Worm (Caenorhabditis elegans) whole organism, L4 larva: ENCODE measurements around the gene ZK856.14.

Source experiments
- F10B5.3 ChIP-seq: sonication (generic microtip); optimal IDR thresholded peaks from 2 replicates; lab custom pipeline; 2016; ENCODE audit warnings: mild to moderate bottlenecking, missing genetic modification characterization, missing compliant biosample characterization
- F26F4.8 ChIP-seq: fragments of 200-800 bp; sonication (Bioruptor generic); conservative IDR thresholded peaks from 2 replicates; pipeline ENCODE4 v1.3.6; 2022; ENCODE audit warnings: missing genetic modification characterization, missing compliant biosample characterization
- F37D6.2 ChIP-seq: sonication (generic microtip); optimal IDR thresholded peaks from 2 replicates; lab custom pipeline; 2016; ENCODE audit warnings: mild to moderate bottlenecking, missing genetic modification characterization, missing compliant biosample characterization
- F49E8.2 ChIP-seq: sonication (generic microtip); optimal IDR thresholded peaks from 2 replicates; lab custom pipeline; 2016; ENCODE audit warnings: missing compliant biosample characterization, mild to moderate bottlenecking, missing genetic modification characterization, borderline replicate concordance
- R02D3.7 ChIP-seq: fragments of 150-350 bp; sonication (generic microtip); optimal IDR thresholded peaks from 3 replicates; lab custom pipeline; 2014; ENCODE audit warnings: missing biosample characterization, missing genetic modification characterization
- T20F7.1 ChIP-seq: fragments of 200-800 bp; sonication (Bioruptor generic); optimal IDR thresholded peaks from 2 replicates; lab custom pipeline; 2018; ENCODE audit warnings: mild to moderate bottlenecking, missing genetic modification characterization, missing compliant biosample characterization
- T26A8.4 ChIP-seq: fragments of 200-800 bp; sonication (Bioruptor generic); IDR thresholded peaks from 2 replicates; pipeline ENCODE4 v1.3.6; 2022; ENCODE audit warnings: missing genetic modification characterization, missing compliant biosample characterization
- ZK546.5 ChIP-seq, 2 experiments: sonication (generic microtip); optimal IDR thresholded peaks; 2 replicates each; lab custom pipeline; 2017; ENCODE audit warnings: missing biosample characterization in 2 of 2, missing genetic modification characterization in 2 of 2
- ceh-44 ChIP-seq: fragments of 200-800 bp; sonication (Bioruptor generic); IDR thresholded peaks from 2 replicates; pipeline ENCODE4 v1.3.6; 2022; ENCODE audit warnings: missing genetic modification reagents, missing genetic modification characterization, missing compliant biosample characterization
- dmd-9 ChIP-seq: fragments of 200-800 bp; sonication (Bioruptor generic); IDR thresholded peaks from 2 replicates; pipeline ENCODE4 v1.3.6; 2022; ENCODE audit warnings: missing genetic modification reagents, missing genetic modification characterization, missing compliant biosample characterization
- duxl-1 ChIP-seq: sonication (generic microtip); optimal IDR thresholded peaks from 2 replicates; lab custom pipeline; 2016; ENCODE audit warnings: mild to moderate bottlenecking, missing genetic modification characterization, moderate library complexity, missing compliant biosample characterization; ENCODE audit not compliant: poor library complexity
- egl-43 ChIP-seq: fragments of 200-800 bp; sonication (Bioruptor generic); IDR thresholded peaks from 2 replicates; pipeline ENCODE4 v1.3.6; 2022; ENCODE audit warnings: missing genetic modification reagents, missing genetic modification characterization, missing compliant biosample characterization
- fos-1 ChIP-seq: fragments of 150-350 bp; optimal IDR thresholded peaks from 2 replicates; lab custom pipeline; 2014; ENCODE audit warnings: missing biosample characterization, missing genetic modification characterization
- gei-8 ChIP-seq: fragments of 200-800 bp; sonication (Bioruptor generic); optimal IDR thresholded peaks from 2 replicates; lab custom pipeline; 2018; ENCODE audit warnings: mild to moderate bottlenecking, missing genetic modification characterization, missing compliant biosample characterization
- hif-1 ChIP-seq, 2 experiments: sonication (generic microtip); optimal IDR thresholded peaks; 2 replicates each; lab custom pipeline; 2016 to 2017; ENCODE audit warnings: missing compliant biosample characterization in 2 of 2, missing genetic modification characterization in 2 of 2, missing genetic modification reagents in 2 of 2, missing genotype in 2 of 2, mild to moderate bottlenecking in 1 of 2
- hlh-30 ChIP-seq: sonication (generic microtip); optimal IDR thresholded peaks from 2 replicates; lab custom pipeline; 2017; ENCODE audit warnings: antibody characterized with exemption, mild to moderate bottlenecking, missing genetic modification characterization, missing compliant biosample characterization; ENCODE audit not compliant: insufficient read depth
- hmg-1.1 ChIP-seq: fragments of 200-800 bp; sonication (Bioruptor generic); IDR thresholded peaks from 2 replicates; pipeline ENCODE4 v1.3.6; 2022; ENCODE audit warnings: missing genetic modification reagents, missing genetic modification characterization, missing compliant biosample characterization
- lin-1 ChIP-seq: fragments of 200-800 bp; sonication (Bioruptor generic); IDR thresholded peaks from 2 replicates; pipeline ENCODE4 v1.3.6; 2022; ENCODE audit warnings: missing genetic modification reagents, missing genetic modification characterization, missing compliant biosample characterization
- lin-15B ChIP-seq: fragments of 150-350 bp; sonication (generic microtip); optimal IDR thresholded peaks from 3 replicates; lab custom pipeline; 2014; ENCODE audit warnings: missing biosample characterization, missing genetic modification characterization
- lin-38 ChIP-seq: fragments of 200-800 bp; sonication (Bioruptor generic); IDR thresholded peaks from 2 replicates; pipeline ENCODE4 v1.3.6; 2022; ENCODE audit warnings: missing genetic modification reagents, missing genetic modification characterization, missing compliant biosample characterization
- lir-3 ChIP-seq: sonication (generic microtip); optimal IDR thresholded peaks from 2 replicates; lab custom pipeline; 2016; ENCODE audit warnings: mild to moderate bottlenecking, missing genetic modification characterization, missing compliant biosample characterization
- lsy-2 ChIP-seq, 2 experiments: fragments of 150-350 bp in 1 of 2; sonication (generic microtip) in 1 of 2; optimal IDR thresholded peaks; 2 replicates each; lab custom pipeline; 2014 to 2017; ENCODE audit warnings: missing biosample characterization in 2 of 2, missing genetic modification characterization in 2 of 2
- mep-1 ChIP-seq: fragments of 150-350 bp; sonication (generic microtip); optimal IDR thresholded peaks from 3 replicates; lab custom pipeline; 2014; ENCODE audit warnings: missing biosample characterization, missing genetic modification characterization
- mxl-3 ChIP-seq: fragments of 200-800 bp; sonication (Bioruptor generic); optimal IDR thresholded peaks from 2 replicates; lab custom pipeline; 2018; ENCODE audit warnings: mild to moderate bottlenecking, missing genetic modification characterization, missing compliant biosample characterization
- nhr-102 ChIP-seq: sonication (generic microtip); optimal IDR thresholded peaks from 2 replicates; lab custom pipeline; 2016; ENCODE audit warnings: mild to moderate bottlenecking, missing genetic modification characterization, moderate library complexity, missing compliant biosample characterization
- nhr-11 ChIP-seq: fragments of 150-350 bp; optimal IDR thresholded peaks from 2 replicates; lab custom pipeline; 2014; ENCODE audit warnings: missing biosample characterization, missing genetic modification characterization
- nhr-111 ChIP-seq: fragments of 200-800 bp; sonication (Bioruptor generic); optimal IDR thresholded peaks from 2 replicates; lab custom pipeline; 2018; ENCODE audit warnings: mild to moderate bottlenecking, missing genetic modification characterization, missing compliant biosample characterization
- nhr-28 ChIP-seq: fragments of 150-350 bp; optimal IDR thresholded peaks from 2 replicates; lab custom pipeline; 2014; ENCODE audit warnings: missing biosample characterization, missing genetic modification characterization
- nhr-41 ChIP-seq: fragments of 200-800 bp; sonication (Bioruptor generic); IDR thresholded peaks from 2 replicates; pipeline ENCODE4 v1.3.6; 2022; ENCODE audit warnings: missing genetic modification reagents, missing genetic modification characterization, missing compliant biosample characterization
- nhr-42 ChIP-seq: fragments of 200-800 bp; sonication (Bioruptor generic); IDR thresholded peaks from 2 replicates; pipeline ENCODE4 v1.3.6; 2022; ENCODE audit warnings: missing genetic modification characterization, missing compliant biosample characterization
- nhr-48 ChIP-seq: sonication (generic microtip); optimal IDR thresholded peaks from 2 replicates; lab custom pipeline; 2016; ENCODE audit warnings: mild to moderate bottlenecking, missing genetic modification characterization, missing compliant biosample characterization
- nhr-6 ChIP-seq: fragments of 150-350 bp; optimal IDR thresholded peaks from 2 replicates; lab custom pipeline; 2014; ENCODE audit warnings: missing biosample characterization, missing genetic modification characterization
- rbr-2 ChIP-seq: sonication (generic microtip); optimal IDR thresholded peaks from 2 replicates; lab custom pipeline; 2016; ENCODE audit warnings: missing genotype, missing genetic modification characterization, missing compliant biosample characterization
- saeg-2 ChIP-seq: fragments of 200-800 bp; sonication (Bioruptor generic); IDR thresholded peaks from 2 replicates; pipeline ENCODE4 v1.3.6; 2022; ENCODE audit warnings: missing genetic modification reagents, missing genetic modification characterization, missing compliant biosample characterization
- skn-1 ChIP-seq: fragments of 150-350 bp; optimal IDR thresholded peaks from 2 replicates; lab custom pipeline; 2014; ENCODE audit warnings: missing biosample characterization, missing genetic modification characterization
- snpc-1.2 ChIP-seq: fragments of 200-800 bp; sonication (Bioruptor generic); IDR thresholded peaks from 2 replicates; pipeline ENCODE4 v1.3.6; 2022; ENCODE audit warnings: missing genetic modification reagents, missing genetic modification characterization, missing compliant biosample characterization
- spr-3 ChIP-seq: fragments of 200-800 bp; sonication (Bioruptor generic); optimal IDR thresholded peaks from 2 replicates; lab custom pipeline; 2018; ENCODE audit warnings: mild to moderate bottlenecking, missing genetic modification characterization, missing compliant biosample characterization
- tag-97 ChIP-seq: fragments of 200-800 bp; sonication (Bioruptor generic); IDR thresholded peaks from 2 replicates; pipeline ENCODE4 v1.3.6; 2022; ENCODE audit warnings: missing genetic modification characterization, missing compliant biosample characterization
- unc-39 ChIP-seq: sonication (generic microtip); optimal IDR thresholded peaks from 2 replicates; lab custom pipeline; 2017; ENCODE audit warnings: missing biosample characterization, missing genetic modification characterization
- zip-11 ChIP-seq: fragments of 200-800 bp; sonication (Bioruptor generic); IDR thresholded peaks from 2 replicates; pipeline ENCODE4 v1.3.6; 2022; ENCODE audit warnings: missing genetic modification characterization, missing compliant biosample characterization

Gene ZK856.14

DNA sequence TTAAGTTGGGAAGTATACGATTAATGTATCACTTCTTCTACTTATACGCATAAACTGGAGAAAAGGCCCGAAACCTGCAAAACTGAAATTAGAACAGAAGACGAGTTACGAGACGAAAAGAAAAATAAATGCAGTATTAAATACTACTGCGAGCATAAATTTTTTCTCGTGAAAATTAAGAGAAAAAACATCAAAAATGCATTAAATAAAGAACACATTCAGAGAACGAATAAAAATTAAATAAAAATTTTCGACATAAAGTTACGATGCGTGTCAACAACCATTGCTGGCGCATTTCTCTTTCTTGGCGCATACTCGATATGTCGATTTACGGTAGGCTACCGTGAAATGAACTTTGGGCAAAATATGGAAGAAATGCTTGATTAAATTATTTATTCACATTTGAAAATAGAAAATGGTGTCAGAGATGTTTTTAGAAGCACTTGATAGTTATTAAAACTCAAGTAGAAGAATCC is 11.9 kb upstream of the ZK856.14 start, which contains the start of the genes ZK856.19 and ZK856.11 (continued):
- TF ChIP-seq T20F7.1 = peak; percentile 42
- peak; percentile 59 for TF ChIP-seq nhr-6
- TF ChIP-seq R02D3.7 (tag; lab: Kevin White, UChicago) = peak; percentile 13
- TF ChIP-seq mep-1 (tag; lab: Kevin White, UChicago) = peak; percentile 57
- TF ChIP-seq F37D6.2 (tag; lab: Kevin White, UChicago) = no peak
- no peak for TF ChIP-seq spr-3
- TF ChIP-seq skn-1 = no peak
- TF ChIP-seq mxl-3 (GFP tag; lab: Kevin White, UChicago) = no peak
- no peak for TF ChIP-seq unc-39 (tag; lab: Kevin White, UChicago)
- TF ChIP-seq snpc-1.2 (GFP tag; lab: Robert Waterston, UW) = no peak
- no peak for TF ChIP-seq nhr-111
- peak; percentile 70 for TF ChIP-seq lin-38
- TF ChIP-seq hlh-30 (tag; lab: Kevin White, UChicago) = peak; percentile 24
- TF ChIP-seq dmd-9 (GFP tag; lab: Robert Waterston, UW) = no peak
- no peak for TF ChIP-seq gei-8 (GFP tag; lab: Kevin White, UChicago)

ce11 chrV:10205483-10205882 is 11.3 kb upstream of the ZK856.14 start, which contains the start of gene ZK856.16:
Gene ZK856.16, minus strand, starts transcription at chrV:10205583.
- TF ChIP-seq ceh-44 (GFP tag; lab: Robert Waterston, UW) (no peak), lin-15B (tag; lab: Kevin White, UChicago) (no peak), T26A8.4 (no peak), T20F7.1 (no peak), lin-1 (no peak), F49E8.2 (tag; lab: Kevin White, UChicago) (no peak), saeg-2 (GFP tag; lab: Robert Waterston, UW) (no peak), nhr-102 (tag; lab: Kevin White, UChicago) (no peak), nhr-11 (tag; lab: Kevin White, UChicago) (no peak), hif-1 (tag; optimal IDR thresholded peaks at IDR 0.05; lab: Kevin White, UChicago) (no peak), hmg-1.1 (GFP tag; lab: Robert Waterston, UW) (no peak), zip-11 (GFP tag; lab: Robert Waterston, UW) (no peak), egl-43 (GFP tag; lab: Robert Waterston, UW) (no peak), nhr-48 (tag; lab: Kevin White, UChicago) (no peak)

ce11 chrV:10206502-10206901 is 10.3 kb upstream of the ZK856.14 start, which contains the start of gene rpc-25:
Gene rpc-25, minus strand, starts transcription at chrV:10206602.
- TF ChIP-seq rbr-2 (tag; lab: Kevin White, UChicago) (no peak), hmg-1.1 (GFP tag; lab: Robert Waterston, UW) (no peak), skn-1 (no peak), F10B5.3 (tag; lab: Kevin White, UChicago) (no peak), nhr-28 (tag; lab: Kevin White, UChicago) (no peak), lsy-2 (tag; optimal IDR thresholded peaks at IDR 0.05; lab: Kevin White, UChicago) (no peak), ZK546.5 (tag; optimal IDR thresholded peaks at IDR 0.05; lab: Kevin White, UChicago) (no peak), saeg-2 (GFP tag; lab: Robert Waterston, UW) (no peak), nhr-41 (no peak), lir-3 (no peak), tag-97 (GFP tag; lab: Robert Waterston, UW) (no peak), nhr-42 (no peak), nhr-6 (no peak)

ce11 chrV:10210244-10210643 is 6.6 kb upstream of the ZK856.14 start, which contains the start of gene tftc-3:
Gene tftc-3, minus strand, starts transcription at chrV:10210344.
- TF ChIP-seq fos-1 (tag; lab: Kevin White, UChicago) = no peak
- no peak for TF ChIP-seq F26F4.8 (GFP tag; lab: Robert Waterston, UW)
- TF ChIP-seq T26A8.4 = no peak
- no peak for TF ChIP-seq lin-15B (tag; lab: Kevin White, UChicago)
- TF ChIP-seq duxl-1 = peak; percentile 35
